Fruit fly (Drosophila melanogaster) whole organism, embryonic: ENCODE measurements around the gene zyd.

ENCODE experiments used
- Atf6 ChIP-seq: fragments of 200-800 bp; sonication (Bioruptor generic); IDR thresholded peaks from 2 replicates; pipeline ENCODE4 v1.3.6; 2022; ENCODE audit warnings: missing biosample characterization, missing genetic modification characterization
- CG10959 ChIP-seq: fragments of 200-800 bp; sonication (Bioruptor generic); IDR thresholded peaks from 2 replicates; pipeline ENCODE4 v1.3.6; 2022; ENCODE audit warnings: missing biosample characterization, missing genetic modification characterization
- CG11456 ChIP-seq: fragments of 200-800 bp; sonication (Bioruptor generic); IDR thresholded peaks from 3 replicates; pipeline ENCODE4 v1.3.6; 2022; ENCODE audit warnings: missing biosample characterization, missing genetic modification characterization
- CG11504 ChIP-seq: fragments of 200-800 bp; sonication (Bioruptor generic); optimal IDR thresholded peaks from 3 replicates; lab custom pipeline; 2019; ENCODE audit warnings: missing biosample characterization, mild to moderate bottlenecking, missing genetic modification characterization, moderate library complexity
- CG11695 ChIP-seq: fragments of 200-800 bp; sonication (Bioruptor generic); IDR thresholded peaks from 3 replicates; pipeline ENCODE4 v1.3.6; 2022; ENCODE audit warnings: missing biosample characterization, missing genetic modification characterization
- CG13424 ChIP-seq: fragments of 200-800 bp; sonication (Bioruptor generic); optimal IDR thresholded peaks from 2 replicates; lab custom pipeline; 2019; ENCODE audit warnings: missing biosample characterization, mild to moderate bottlenecking, missing genetic modification characterization, moderate library complexity
- CG14965 ChIP-seq: fragments of 200-800 bp; sonication (Bioruptor generic); optimal IDR thresholded peaks from 2 replicates; lab custom pipeline; 2016; ENCODE audit warnings: missing biosample characterization, missing genetic modification characterization, borderline replicate concordance
- CG15479 ChIP-seq: fragments of 200-800 bp; sonication (Bioruptor generic); optimal IDR thresholded peaks from 3 replicates; lab custom pipeline; 2019; ENCODE audit warnings: missing biosample characterization, mild to moderate bottlenecking, missing genetic modification characterization, moderate library complexity
- CG1603 ChIP-seq: fragments of 200-800 bp; sonication (Bioruptor generic); optimal IDR thresholded peaks from 2 replicates; lab custom pipeline; 2019; ENCODE audit warnings: missing biosample characterization, mild to moderate bottlenecking, missing genetic modification characterization, moderate library complexity
- CG17385 ChIP-seq: fragments of 200-800 bp; sonication (Bioruptor generic); optimal IDR thresholded peaks from 3 replicates; lab custom pipeline; 2018; ENCODE audit warnings: missing biosample characterization, mild to moderate bottlenecking, missing genetic modification characterization
- CG2116 ChIP-seq: fragments of 200-800 bp; sonication (Bioruptor generic); optimal IDR thresholded peaks from 3 replicates; lab custom pipeline; 2018; ENCODE audit warnings: missing biosample characterization, mild to moderate bottlenecking, missing genetic modification characterization
- CG2120 ChIP-seq: fragments of 200-800 bp; sonication (Bioruptor generic); optimal IDR thresholded peaks from 3 replicates; lab custom pipeline; 2016; ENCODE audit warnings: missing biosample characterization, missing genetic modification characterization
- CG30403 ChIP-seq: fragments of 200-800 bp; sonication (Bioruptor generic); optimal IDR thresholded peaks from 3 replicates; lab custom pipeline; 2016; ENCODE audit warnings: missing biosample characterization, missing genetic modification characterization
- CG31365 ChIP-seq: fragments of 200-800 bp; sonication (Bioruptor generic); optimal IDR thresholded peaks from 2 replicates; lab custom pipeline; 2018; ENCODE audit warnings: missing biosample characterization, mild to moderate bottlenecking, missing genetic modification characterization
- CG33213 ChIP-seq: fragments of 200-800 bp; sonication (Bioruptor generic); optimal IDR thresholded peaks from 3 replicates; lab custom pipeline; 2016; ENCODE audit warnings: missing biosample characterization, missing genetic modification characterization
- CG3847 ChIP-seq: fragments of 200-800 bp; sonication (Bioruptor generic); IDR thresholded peaks from 2 replicates; pipeline ENCODE4 v1.3.6; 2022; ENCODE audit warnings: missing biosample characterization, missing genetic modification characterization
- CG4730 ChIP-seq: fragments of 200-800 bp; sonication (Bioruptor generic); IDR thresholded peaks from 2 replicates; pipeline ENCODE4 v1.3.6; 2022; ENCODE audit warnings: missing biosample characterization, missing genetic modification characterization
- CG4820 ChIP-seq: fragments of 200-800 bp; sonication (Bioruptor generic); optimal IDR thresholded peaks from 3 replicates; lab custom pipeline; 2016; ENCODE audit warnings: missing biosample characterization, missing genetic modification characterization
- CG6654 ChIP-seq: fragments of 200-800 bp; sonication (Bioruptor generic); optimal IDR thresholded peaks from 2 replicates; lab custom pipeline; 2017; ENCODE audit warnings: missing biosample characterization, mild to moderate bottlenecking, missing genetic modification characterization
- CG6689 ChIP-seq: fragments of 200-800 bp; sonication (Bioruptor generic); IDR thresholded peaks from 2 replicates; pipeline ENCODE4 v1.3.6; 2022; ENCODE audit warnings: missing biosample characterization, missing genetic modification characterization
- CG6813 ChIP-seq: fragments of 200-800 bp; sonication (Bioruptor generic); optimal IDR thresholded peaks from 2 replicates; lab custom pipeline; 2017; ENCODE audit warnings: missing biosample characterization, missing genetic modification characterization, mild to moderate bottlenecking, moderate library complexity, missing genetic modification reagents
- CG7357 ChIP-seq: fragments of 200-800 bp; sonication (Bioruptor generic); IDR thresholded peaks from 3 replicates; pipeline ENCODE4 v1.3.6; 2022; ENCODE audit warnings: missing biosample characterization, missing genetic modification characterization
- CG7839 ChIP-seq: fragments of 200-800 bp; sonication (Bioruptor generic); optimal IDR thresholded peaks from 3 replicates; lab custom pipeline; 2018; ENCODE audit warnings: missing biosample characterization, mild to moderate bottlenecking, missing genetic modification characterization, moderate library complexity
- CG8290 ChIP-seq, 3 experiments: fragments of 200-800 bp; sonication (Bioruptor generic); optimal IDR thresholded peaks; 2 replicates each; lab custom pipeline; 2016 to 2019; ENCODE audit warnings: missing biosample characterization in 3 of 3, missing genetic modification characterization in 3 of 3, mild to moderate bottlenecking in 2 of 3, moderate library complexity in 1 of 3
- CG8478 ChIP-seq: fragments of >200 bp; optimal IDR thresholded peaks from 2 replicates; lab custom pipeline; 2018
- CHES-1-like ChIP-seq: fragments of 200-800 bp; sonication (Bioruptor generic); optimal IDR thresholded peaks from 2 replicates; lab custom pipeline; 2016; ENCODE audit warnings: missing biosample characterization, missing genetic modification characterization
- CTCF ChIP-seq: fragments of 200-800 bp; sonication (Bioruptor generic); optimal IDR thresholded peaks from 2 replicates; lab custom pipeline; 2017; ENCODE audit warnings: missing biosample characterization, mild to moderate bottlenecking, missing genetic modification characterization, moderate library complexity
- Dip3 ChIP-seq: fragments of 200-800 bp; sonication (Bioruptor generic); optimal IDR thresholded peaks from 3 replicates; lab custom pipeline; 2016; ENCODE audit warnings: missing biosample characterization, missing genetic modification characterization
- E2f1 ChIP-seq: fragments of 200-800 bp; sonication (Bioruptor generic); IDR thresholded peaks from 2 replicates; pipeline ENCODE4 v1.3.6; 2022; ENCODE audit warnings: missing biosample characterization, missing genetic modification characterization
- Fer3 ChIP-seq: fragments of 200-800 bp; sonication (Bioruptor generic); optimal IDR thresholded peaks from 2 replicates; lab custom pipeline; 2018; ENCODE audit warnings: missing biosample characterization, mild to moderate bottlenecking, missing genetic modification characterization, moderate library complexity
- NC2β ChIP-seq: fragments of 200-800 bp; sonication (Bioruptor generic); optimal IDR thresholded peaks from 2 replicates; lab custom pipeline; 2016; ENCODE audit warnings: missing biosample characterization, missing genetic modification characterization
- ara ChIP-seq: fragments of 200-800 bp; sonication (Bioruptor generic); IDR thresholded peaks from 2 replicates; pipeline ENCODE4 v1.3.6; 2022; ENCODE audit warnings: missing biosample characterization, missing genetic modification characterization
- cad ChIP-seq: fragments of >200 bp; optimal IDR thresholded peaks from 2 replicates; lab custom pipeline; 2017; ENCODE audit warnings: missing biosample characterization, missing genetic modification characterization
- chif ChIP-seq, 2 experiments: fragments of 200-800 bp; sonication (Bioruptor generic); optimal IDR thresholded peaks; 3 replicates each; lab custom pipeline; 2016; ENCODE audit warnings: missing biosample characterization in 2 of 2, missing genetic modification characterization in 2 of 2
- croc ChIP-seq: fragments of 200-800 bp; sonication (Bioruptor generic); conservative IDR thresholded peaks from 3 replicates; pipeline ENCODE4 v1.3.6; 2022; ENCODE audit warnings: missing biosample characterization, missing genetic modification characterization
- dmrt11E ChIP-seq: fragments of 200-800 bp; sonication (Bioruptor generic); optimal IDR thresholded peaks from 3 replicates; lab custom pipeline; 2018; ENCODE audit warnings: missing biosample characterization, mild to moderate bottlenecking, missing genetic modification characterization, moderate library complexity
- eyg ChIP-seq: fragments of 200-800 bp; sonication (Bioruptor generic); optimal IDR thresholded peaks from 3 replicates; lab custom pipeline; 2016; ENCODE audit warnings: missing biosample characterization, missing genetic modification characterization
- fd96Cb ChIP-seq: fragments of 200-800 bp; sonication (Bioruptor generic); optimal IDR thresholded peaks from 2 replicates; lab custom pipeline; 2018; ENCODE audit warnings: missing biosample characterization, mild to moderate bottlenecking, missing genetic modification characterization, moderate library complexity
- fru ChIP-seq: fragments of >200 bp; optimal IDR thresholded peaks from 2 replicates; lab custom pipeline; 2017
- grau ChIP-seq: fragments of 200-800 bp; optimal IDR thresholded peaks from 3 replicates; lab custom pipeline; 2019; ENCODE audit warnings: missing biosample characterization, mild to moderate bottlenecking, missing genetic modification characterization, moderate library complexity
- hth ChIP-seq: fragments of >200 bp; optimal IDR thresholded peaks from 2 replicates; lab custom pipeline; 2017; ENCODE audit warnings: inconsistent platforms
- lov ChIP-seq, 2 experiments: fragments of 200-800 bp in 1 of 2; fragments of >200 bp in 1 of 2; sonication (Bioruptor generic) in 1 of 2; IDR thresholded peaks in 1 of 2; optimal IDR thresholded peaks in 1 of 2; 2 replicates in 1 of 2; 3 replicates in 1 of 2; pipeline versions ENCODE4 v1.3.6 to Lab custom; 2017 to 2022; ENCODE audit warnings: missing biosample characterization in 1 of 2, missing genetic modification characterization in 1 of 2
- pho ChIP-seq: fragments of 200-800 bp; sonication (Bioruptor generic); optimal IDR thresholded peaks from 2 replicates; lab custom pipeline; 2016; ENCODE audit warnings: missing biosample characterization, missing genetic modification characterization
- rib ChIP-seq: fragments of 200-800 bp; sonication (Bioruptor generic); IDR thresholded peaks from 2 replicates; pipeline ENCODE4 v1.3.6; 2022; ENCODE audit warnings: missing biosample characterization, missing genetic modification characterization
- run ChIP-seq: fragments of 200-800 bp; sonication (Bioruptor generic); optimal IDR thresholded peaks from 3 replicates; lab custom pipeline; 2018; ENCODE audit warnings: missing biosample characterization, mild to moderate bottlenecking, missing genetic modification characterization
- sd ChIP-seq: fragments of 200-800 bp; sonication (Bioruptor generic); optimal IDR thresholded peaks from 3 replicates; lab custom pipeline; 2018; ENCODE audit warnings: missing biosample characterization, mild to moderate bottlenecking, missing genetic modification characterization, moderate library complexity
- stwl ChIP-seq: fragments of 200-800 bp; sonication (Bioruptor generic); optimal IDR thresholded peaks from 3 replicates; lab custom pipeline; 2018; ENCODE audit warnings: missing biosample characterization, mild to moderate bottlenecking, missing genetic modification characterization, moderate library complexity
- tin ChIP-seq: fragments of 200-800 bp; sonication (Bioruptor generic); optimal IDR thresholded peaks from 3 replicates; lab custom pipeline; 2016; ENCODE audit warnings: missing biosample characterization, missing genetic modification characterization
- trem ChIP-seq: fragments of 200-800 bp; optimal IDR thresholded peaks from 3 replicates; lab custom pipeline; 2019; ENCODE audit warnings: missing biosample characterization, mild to moderate bottlenecking, missing genetic modification characterization, moderate library complexity
- tx ChIP-seq: fragments of 200-800 bp; sonication (Bioruptor generic); optimal IDR thresholded peaks from 2 replicates; lab custom pipeline; 2016; ENCODE audit warnings: missing biosample characterization, missing genetic modification characterization

The zyd gene

dm6 chrX:23007399-23007798 is 15.3 kb upstream of the zyd start (continued):
- TF ChIP-seq hth (lab: Kevin White, UChicago) (no peak), fru (lab: Kevin White, UChicago) (no peak), run (tag; lab: Kevin White, UChicago) (no peak), tx (GFP tag; lab: Kevin White, UChicago) (no peak), trem (tag; lab: Kevin White, UChicago) (peak; percentile 43), CG7839 (tag; lab: Kevin White, UChicago) (peak; percentile 22), tin (GFP tag; lab: Kevin White, UChicago) (no peak), CG2116 (GFP tag; lab: Kevin White, UChicago) (peak; percentile 84)

- TF ChIP-seq rib (GFP tag; lab: Robert Waterston, UW) = peak; percentile 44; the same call in 1 of the 2 replicates
- TF ChIP-seq Atf6 (GFP tag; lab: Robert Waterston, UW) = peak; percentile 70
- TF ChIP-seq CG3847 (GFP tag; lab: Robert Waterston, UW) = 0 out of 2 replicates have a peak, but pooled peaks have one; percentile 6
- no peak for TF ChIP-seq croc
- peak; percentile 32 for TF ChIP-seq CG11504 (tag; lab: Kevin White, UChicago)
- peak; percentile 44 for TF ChIP-seq Fer3
- TF ChIP-seq CG2120 (GFP tag; lab: Kevin White, UChicago) = peak; percentile 68
- TF ChIP-seq CG33213 (GFP tag; lab: Kevin White, UChicago) = no peak
- TF ChIP-seq cad (GFP tag; lab: Kevin White, UChicago) = no peak
- peak; percentile 1 for TF ChIP-seq eyg (GFP tag; lab: Kevin White, UChicago)
- no peak for TF ChIP-seq CG10959 (GFP tag; lab: Robert Waterston, UW)
- TF ChIP-seq ara (GFP tag; lab: Robert Waterston, UW) = 0 out of 2 replicates have a peak, but pooled peaks have one; percentile 20
- no peak for TF ChIP-seq CG31365 (tag; lab: Kevin White, UChicago)
- 0 out of 2 replicates have a peak, but pooled peaks have one; percentile 4 for TF ChIP-seq CG4730 (GFP tag; lab: Robert Waterston, UW)
- TF ChIP-seq pho = peak; percentile 6
- TF ChIP-seq CG6689 (GFP tag; lab: Robert Waterston, UW) = 0 out of 2 replicates have a peak, but pooled peaks have one; percentile 14
- TF ChIP-seq CG4820 (GFP tag; lab: Kevin White, UChicago) = peak; percentile 20
- no peak for TF ChIP-seq CG6654 (GFP tag; lab: Kevin White, UChicago)
- TF ChIP-seq CG11456 (GFP tag; lab: Robert Waterston, UW) = 0 out of 3 replicates have a peak, but pooled peaks have one; percentile 50
- TF ChIP-seq E2f1 (GFP tag; lab: Robert Waterston, UW) = no peak
- peak; percentile 95 for TF ChIP-seq grau (tag; lab: Kevin White, UChicago)
- peak; percentile 46 for TF ChIP-seq CG1603 (tag; lab: Kevin White, UChicago)
- peak; percentile 20 for TF ChIP-seq CHES-1-like (GFP tag; lab: Kevin White, UChicago)
- peak; percentile 0 for TF ChIP-seq sd (tag; lab: Kevin White, UChicago)
- peak; percentile 0 for TF ChIP-seq dmrt11E (tag; lab: Kevin White, UChicago)
- TF ChIP-seq CG14965 (GFP tag; lab: Kevin White, UChicago) = no peak
- TF ChIP-seq CG17385 = peak; percentile 25
- TF ChIP-seq CG30403 = peak; percentile 18
- TF ChIP-seq CG7357 (GFP tag; lab: Robert Waterston, UW) = peak; percentile 41; the same call in 1 of the 3 replicates
- TF ChIP-seq CG6813 (GFP tag; lab: Kevin White, UChicago) = peak; percentile 40
- no peak for TF ChIP-seq CG15479 (GFP tag; lab: Kevin White, UChicago)
- peak; percentile 35 for TF ChIP-seq Dip3 (GFP tag; lab: Kevin White, UChicago)
- no peak for TF ChIP-seq NC2β (GFP tag; lab: Kevin White, UChicago)
- TF ChIP-seq fd96Cb (tag; lab: Kevin White, UChicago) = no peak
- peak in 1 of 2 experiments; percentile 7 for TF ChIP-seq chif (GFP tag; optimal IDR thresholded peaks at IDR 0.05; lab: Kevin White, UChicago)
- TF ChIP-seq CG8290 (GFP tag; optimal IDR thresholded peaks at IDR 0.05; lab: Kevin White, UChicago) = no peak
- peak in 1 of 2 experiments; percentile 29 for TF ChIP-seq CG8290 (tag; optimal IDR thresholded peaks at IDR 0.05; lab: Kevin White, UChicago)
- TF ChIP-seq stwl (tag; lab: Kevin White, UChicago) = no peak
- peak; percentile 17 for TF ChIP-seq CG13424
- TF ChIP-seq CG8478 (lab: Kevin White, UChicago) = no peak
- no peak for TF ChIP-seq lov (optimal IDR thresholded peaks at IDR 0.05; lab: Kevin White, UChicago)
- no peak for TF ChIP-seq lov (GFP tag; IDR thresholded peaks at IDR 0.05; lab: Robert Waterston, UW)
- TF ChIP-seq CG11695 = peak; percentile 19; the same call in 1 of the 3 replicates
- TF ChIP-seq CTCF (GFP tag; lab: Kevin White, UChicago) = no peak
Measured at dm6 chrX:23010651-23011050, 12.0 kb upstream of the zyd start.
